Worm (Caenorhabditis elegans): ENCODE results near the gene str-1.

- no peak for TF ChIP-seq zag-1 (tag; optimal IDR thresholded peaks at IDR 0.05)
- TF ChIP-seq sem-4 (tag; optimal IDR thresholded peaks at IDR 0.05): no peak
- TF ChIP-seq ama-1 (optimal IDR thresholded peaks at IDR 0.05): no peak
- TF ChIP-seq aly-2 (tag; optimal IDR thresholded peaks at IDR 0.05): no peak
- TF ChIP-seq lsy-2 (tag; optimal IDR thresholded peaks at IDR 0.05): no peak
- no peak for TF ChIP-seq ztf-11 (tag; optimal IDR thresholded peaks at IDR 0.05)
- no peak for TF ChIP-seq nhr-11 (tag; optimal IDR thresholded peaks at IDR 0.05)
- TF ChIP-seq lin-13 (GFP tag; optimal IDR thresholded peaks at IDR 0.05): no peak
- no peak for TF ChIP-seq egl-27 (tag; optimal IDR thresholded peaks at IDR 0.05)
- no peak for TF ChIP-seq alr-1 (tag; optimal IDR thresholded peaks at IDR 0.05)
- no peak for TF ChIP-seq skn-1 (tag; optimal IDR thresholded peaks at IDR 0.05)
- no peak for TF ChIP-seq peb-1 (tag; optimal IDR thresholded peaks at IDR 0.05)
Observed at ce11 chrIV:7175346-7175745, 1.8 kb downstream of the str-1 start, which contains the start of gene C42D4.19.
